Fruit fly (Drosophila melanogaster) whole organism, pupa: Measurements from ENCODE around the gene N.

Experiments
- CG10348 ChIP-seq: fragments of 200-800 bp; sonication (Bioruptor generic); IDR thresholded peaks from 2 replicates; pipeline ENCODE4 v1.3.6; 2022; ENCODE audit warnings: missing biosample characterization, missing genetic modification characterization
- CG12605 ChIP-seq: fragments of 200-800 bp; sonication (Bioruptor generic); IDR thresholded peaks from 2 replicates; pipeline ENCODE4 v1.3.6; 2022; ENCODE audit warnings: missing biosample characterization, missing genetic modification characterization
- CG13204 ChIP-seq: fragments of 200-800 bp; sonication (Bioruptor generic); optimal IDR thresholded peaks from 2 replicates; lab custom pipeline; 2018; ENCODE audit warnings: missing biosample characterization, mild to moderate bottlenecking, missing genetic modification characterization, moderate library complexity
- CG14655 ChIP-seq: fragments of 200-800 bp; sonication (Bioruptor generic); optimal IDR thresholded peaks from 3 replicates; lab custom pipeline; 2017; ENCODE audit warnings: mild to moderate bottlenecking, missing biosample characterization, missing genetic modification reagents, missing genetic modification characterization
- CG15710 ChIP-seq: fragments of 200-800 bp; sonication (Bioruptor generic); optimal IDR thresholded peaks from 2 replicates; lab custom pipeline; 2018; ENCODE audit warnings: missing biosample characterization, mild to moderate bottlenecking, missing genetic modification characterization, moderate library complexity
- CG17806 ChIP-seq: fragments of 200-800 bp; sonication (Bioruptor generic); optimal IDR thresholded peaks from 2 replicates; lab custom pipeline; 2018; ENCODE audit warnings: missing biosample characterization, mild to moderate bottlenecking, missing genetic modification characterization, moderate library complexity
- CG32121 ChIP-seq: fragments of 200-800 bp; sonication (Bioruptor generic); IDR thresholded peaks from 2 replicates; pipeline ENCODE4 v1.3.6; 2022; ENCODE audit warnings: missing biosample characterization, missing genetic modification characterization
- CG34367 ChIP-seq: fragments of 200-800 bp; sonication (Bioruptor generic); optimal IDR thresholded peaks from 2 replicates; lab custom pipeline; 2018; ENCODE audit warnings: missing biosample characterization, mild to moderate bottlenecking, missing genetic modification characterization
- CG4496 ChIP-seq: fragments of 200-800 bp; sonication (Bioruptor generic); IDR thresholded peaks from 3 replicates; pipeline ENCODE4 v1.3.6; 2022; ENCODE audit warnings: missing biosample characterization, missing genetic modification characterization
- CG8159 ChIP-seq: fragments of 200-800 bp; sonication (Bioruptor generic); optimal IDR thresholded peaks from 3 replicates; lab custom pipeline; 2018; ENCODE audit warnings: missing biosample characterization, mild to moderate bottlenecking, missing genetic modification characterization, moderate library complexity
- CG8301 ChIP-seq: fragments of 200-800 bp; sonication (Bioruptor generic); optimal IDR thresholded peaks from 2 replicates; lab custom pipeline; 2018; ENCODE audit warnings: missing biosample characterization, mild to moderate bottlenecking, missing genetic modification characterization
- CG9948 ChIP-seq: fragments of 200-800 bp; sonication (Bioruptor generic); optimal IDR thresholded peaks from 2 replicates; lab custom pipeline; 2018; ENCODE audit warnings: missing biosample characterization, mild to moderate bottlenecking, missing genetic modification characterization, moderate library complexity
- D1 ChIP-seq: fragments of 200-800 bp; sonication (Bioruptor generic); optimal IDR thresholded peaks from 2 replicates; lab custom pipeline; 2018; ENCODE audit warnings: missing biosample characterization, mild to moderate bottlenecking, missing genetic modification characterization, moderate library complexity
- EcR ChIP-seq: fragments of 200-800 bp; sonication (Bioruptor generic); optimal IDR thresholded peaks from 3 replicates; lab custom pipeline; 2019; ENCODE audit warnings: missing biosample characterization, missing genetic modification characterization, mild to moderate bottlenecking, moderate library complexity, missing genetic modification reagents
- Ets98B ChIP-seq: fragments of 200-800 bp; sonication (Bioruptor generic); IDR thresholded peaks from 2 replicates; pipeline ENCODE4 v1.3.6; 2022; ENCODE audit warnings: missing biosample characterization, missing genetic modification characterization
- Pif1A ChIP-seq: fragments of 200-800 bp; sonication (Bioruptor generic); optimal IDR thresholded peaks from 3 replicates; lab custom pipeline; 2016; ENCODE audit warnings: missing biosample characterization, missing genetic modification characterization
- Pif1B ChIP-seq: fragments of 200-800 bp; sonication (Bioruptor generic); optimal IDR thresholded peaks from 3 replicates; lab custom pipeline; 2016; ENCODE audit warnings: missing biosample characterization, missing genetic modification characterization
- Snoo ChIP-seq: fragments of 200-800 bp; sonication (Bioruptor generic); optimal IDR thresholded peaks from 3 replicates; lab custom pipeline; 2017; ENCODE audit warnings: missing biosample characterization, mild to moderate bottlenecking, missing genetic modification characterization, inconsistent platforms
- fd96Ca ChIP-seq: fragments of 200-800 bp; sonication (Bioruptor generic); IDR thresholded peaks from 3 replicates; pipeline ENCODE4 v1.3.6; 2022; ENCODE audit warnings: missing biosample characterization, missing genetic modification characterization
- gl ChIP-seq: fragments of 200-800 bp; sonication (Bioruptor generic); optimal IDR thresholded peaks from 2 replicates; lab custom pipeline; 2018; ENCODE audit warnings: missing biosample characterization, mild to moderate bottlenecking, missing genetic modification characterization
- rn ChIP-seq: fragments of 200-800 bp; sonication (Bioruptor generic); IDR thresholded peaks from 2 replicates; pipeline ENCODE4 v1.3.6; 2022; ENCODE audit warnings: missing biosample characterization, missing genetic modification characterization

The N gene

DNA sequence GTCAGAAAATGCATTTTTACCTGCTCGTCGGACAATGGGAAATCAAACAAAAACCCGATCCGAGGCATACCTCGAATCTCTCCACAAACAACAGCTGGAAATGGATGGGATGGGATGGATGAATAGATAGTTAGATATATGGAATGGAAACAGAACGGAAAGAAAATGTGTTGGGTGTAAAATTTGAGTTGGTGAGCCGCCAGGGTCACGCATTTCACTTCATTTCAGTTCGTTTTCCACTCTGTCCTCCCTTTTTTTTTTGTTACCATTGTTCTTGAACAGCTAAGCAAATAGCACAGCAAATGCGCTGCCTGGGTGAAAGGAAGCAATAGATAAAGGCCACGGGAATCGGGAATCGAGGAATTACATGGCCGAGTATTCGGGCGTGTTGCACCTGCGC lies 17.6 kb downstream of the N start:
- TF ChIP-seq rn (GFP tag; lab: Robert Waterston, UW) (no peak), Ets98B (GFP tag; lab: Robert Waterston, UW) (no peak)
- TF ChIP-seq, all 21 proteins: peak for 0

DNA sequence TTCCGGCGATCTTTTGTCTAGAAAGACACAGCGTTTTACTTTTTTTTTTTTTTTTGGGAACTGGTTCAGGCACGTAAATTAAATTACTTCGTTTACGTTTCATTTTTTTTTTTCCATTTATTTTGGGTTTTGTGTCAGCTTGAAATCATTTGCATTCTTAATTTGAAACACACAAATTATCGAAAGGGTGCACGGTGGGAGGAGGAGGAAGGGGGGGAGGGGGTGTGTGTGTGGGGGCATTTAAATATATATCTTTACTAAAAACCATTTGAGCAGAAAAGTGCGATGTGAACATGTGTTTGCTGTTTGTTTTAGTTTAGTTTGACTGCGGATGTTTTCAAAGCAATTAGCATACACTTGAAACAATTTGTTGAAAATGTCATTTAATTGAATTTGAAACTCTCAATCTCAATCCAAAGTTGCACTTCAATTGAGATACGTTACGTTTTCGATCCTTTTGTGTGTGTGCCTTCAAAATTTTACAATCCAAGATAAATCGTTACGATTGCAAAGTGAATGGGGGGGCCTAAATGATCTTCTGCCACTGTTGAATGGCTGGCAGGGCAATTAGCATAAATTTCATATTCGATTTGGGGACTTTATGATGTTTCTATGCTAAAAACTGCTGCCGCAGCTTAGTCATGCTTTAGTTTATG lies 22.5 kb downstream of the N start:
- TF ChIP-seq CG4496 (GFP tag; lab: Robert Waterston, UW), result no peak
- TF ChIP-seq gl (tag; lab: Kevin White, UChicago), result no peak
- no peak for TF ChIP-seq CG32121
- no peak for TF ChIP-seq CG17806
- no peak for TF ChIP-seq Pif1A (GFP tag; lab: Kevin White, UChicago)
- no peak for TF ChIP-seq rn (GFP tag; lab: Robert Waterston, UW)
- no peak for TF ChIP-seq CG14655 (GFP tag; lab: Kevin White, UChicago)
- no peak for TF ChIP-seq Snoo (tag; lab: Kevin White, UChicago)
- TF ChIP-seq CG10348, result no peak
- no peak for TF ChIP-seq CG15710 (tag; lab: Kevin White, UChicago)
- TF ChIP-seq CG8301 (tag; lab: Kevin White, UChicago), result no peak
- no peak for TF ChIP-seq CG9948 (tag; lab: Kevin White, UChicago)
- no peak for TF ChIP-seq CG13204 (GFP tag; lab: Kevin White, UChicago)
- no peak for TF ChIP-seq Ets98B (GFP tag; lab: Robert Waterston, UW)
- no peak for TF ChIP-seq CG8159 (tag; lab: Kevin White, UChicago)
- TF ChIP-seq, all 21 proteins: peak for 0

DNA sequence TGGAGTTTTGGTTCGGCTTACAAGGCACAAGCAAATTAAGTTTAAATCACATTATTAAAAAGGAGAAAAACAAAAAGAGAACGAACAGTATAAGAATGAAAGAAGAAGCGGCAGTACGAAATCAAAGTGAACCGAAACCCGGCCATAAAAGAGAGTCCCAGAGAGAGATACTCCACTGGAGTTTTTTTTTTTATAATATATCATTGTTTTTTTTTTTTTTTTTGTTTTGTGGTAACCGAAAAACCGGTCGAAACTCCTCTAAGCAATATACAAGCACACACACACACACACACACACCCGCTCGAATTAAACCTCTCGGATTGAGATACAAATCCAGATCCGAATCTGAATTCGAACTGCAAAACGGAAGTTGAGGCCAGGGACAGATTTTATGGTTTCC lies 23.9 kb downstream of the N start:
- peak; percentile 1 for TF ChIP-seq gl (tag; lab: Kevin White, UChicago)
- TF ChIP-seq Snoo (tag; lab: Kevin White, UChicago), result no peak
- TF ChIP-seq CG34367 (tag; lab: Kevin White, UChicago), result peak; percentile 19
- TF ChIP-seq CG13204 (GFP tag; lab: Kevin White, UChicago), result peak; percentile 12
- 0 out of 3 replicates have a peak, but pooled peaks have one; percentile 34 for TF ChIP-seq CG4496 (GFP tag; lab: Robert Waterston, UW)
- no peak for TF ChIP-seq CG15710 (tag; lab: Kevin White, UChicago)
- peak; percentile 6 for TF ChIP-seq CG8159 (tag; lab: Kevin White, UChicago)
- peak; percentile 51; the same call in 1 of the 2 replicates for TF ChIP-seq CG12605
- peak; percentile 13 for TF ChIP-seq Pif1A (GFP tag; lab: Kevin White, UChicago)
- no peak for TF ChIP-seq D1 (tag; lab: Kevin White, UChicago)

DNA sequence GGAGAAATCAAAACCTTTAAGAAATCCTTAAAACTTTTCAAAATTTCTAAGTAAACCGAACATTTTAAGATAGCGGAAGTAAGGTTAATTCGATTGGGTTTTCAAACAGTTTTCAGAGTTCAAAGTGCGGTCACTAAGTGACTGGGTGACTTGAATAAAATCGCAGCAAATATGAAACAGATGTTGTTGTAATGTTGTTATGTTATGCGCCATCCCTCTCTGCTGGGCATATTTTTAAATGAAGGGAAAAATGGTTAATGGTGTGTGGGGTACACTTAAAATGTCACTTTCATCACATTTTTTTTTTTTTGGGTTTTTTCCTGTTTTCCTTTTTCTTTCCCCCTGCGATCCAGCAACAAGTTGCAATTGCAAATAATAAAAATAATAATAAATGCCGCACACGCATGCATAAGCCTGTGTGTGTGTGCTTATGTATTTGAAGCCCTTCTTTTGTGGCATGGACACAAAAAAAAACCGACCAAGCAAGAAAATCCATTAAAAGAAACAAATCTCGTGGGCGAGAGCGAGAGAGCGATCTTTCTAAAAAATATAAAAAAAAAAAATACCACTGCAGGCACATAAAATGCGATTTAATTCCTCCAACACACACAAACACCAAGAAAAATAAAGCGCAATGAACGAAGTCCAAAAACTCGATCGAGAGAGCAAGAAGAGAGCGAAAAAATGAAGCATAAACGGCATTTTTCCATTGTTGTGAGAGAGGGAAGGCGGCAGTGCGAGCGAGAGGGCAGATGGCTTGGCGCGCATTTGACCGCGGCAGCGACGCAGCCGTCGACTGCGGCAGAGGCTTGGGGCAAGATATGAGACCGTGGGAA lies 27.1 kb downstream of the N start:
- peak; percentile 45 for TF ChIP-seq CG17806
- peak; percentile 19 for TF ChIP-seq CG9948 (tag; lab: Kevin White, UChicago)
- TF ChIP-seq CG15710 (tag; lab: Kevin White, UChicago), result peak; percentile 11
- peak; percentile 16; the same call in 1 of the 3 replicates for TF ChIP-seq fd96Ca (GFP tag; lab: Robert Waterston, UW)
- TF ChIP-seq CG4496 (GFP tag; lab: Robert Waterston, UW), result peak; percentile 22; the same call in 1 of the 3 replicates
- no peak for TF ChIP-seq D1 (tag; lab: Kevin White, UChicago)
- peak; percentile 54 for TF ChIP-seq gl (tag; lab: Kevin White, UChicago)
- TF ChIP-seq CG32121, result no peak
- no peak for TF ChIP-seq Snoo (tag; lab: Kevin White, UChicago)
- no peak for TF ChIP-seq CG8159 (tag; lab: Kevin White, UChicago)
- no peak for TF ChIP-seq CG14655 (GFP tag; lab: Kevin White, UChicago)
- peak; percentile 70 for TF ChIP-seq EcR (GFP tag; lab: Kevin White, UChicago)
- peak; percentile 2 for TF ChIP-seq Pif1B
- TF ChIP-seq rn (GFP tag; lab: Robert Waterston, UW), result no peak
- no peak for TF ChIP-seq CG10348
- peak; percentile 40 for TF ChIP-seq CG34367 (tag; lab: Kevin White, UChicago)
- TF ChIP-seq Pif1A (GFP tag; lab: Kevin White, UChicago), result no peak
- TF ChIP-seq CG13204 (GFP tag; lab: Kevin White, UChicago), result peak; percentile 9
- no peak; the same call in 1 of the 2 replicates for TF ChIP-seq Ets98B (GFP tag; lab: Robert Waterston, UW)
- peak; percentile 65; the same call in 1 of the 2 replicates for TF ChIP-seq CG12605
- TF ChIP-seq CG8301 (tag; lab: Kevin White, UChicago), result no peak

DNA sequence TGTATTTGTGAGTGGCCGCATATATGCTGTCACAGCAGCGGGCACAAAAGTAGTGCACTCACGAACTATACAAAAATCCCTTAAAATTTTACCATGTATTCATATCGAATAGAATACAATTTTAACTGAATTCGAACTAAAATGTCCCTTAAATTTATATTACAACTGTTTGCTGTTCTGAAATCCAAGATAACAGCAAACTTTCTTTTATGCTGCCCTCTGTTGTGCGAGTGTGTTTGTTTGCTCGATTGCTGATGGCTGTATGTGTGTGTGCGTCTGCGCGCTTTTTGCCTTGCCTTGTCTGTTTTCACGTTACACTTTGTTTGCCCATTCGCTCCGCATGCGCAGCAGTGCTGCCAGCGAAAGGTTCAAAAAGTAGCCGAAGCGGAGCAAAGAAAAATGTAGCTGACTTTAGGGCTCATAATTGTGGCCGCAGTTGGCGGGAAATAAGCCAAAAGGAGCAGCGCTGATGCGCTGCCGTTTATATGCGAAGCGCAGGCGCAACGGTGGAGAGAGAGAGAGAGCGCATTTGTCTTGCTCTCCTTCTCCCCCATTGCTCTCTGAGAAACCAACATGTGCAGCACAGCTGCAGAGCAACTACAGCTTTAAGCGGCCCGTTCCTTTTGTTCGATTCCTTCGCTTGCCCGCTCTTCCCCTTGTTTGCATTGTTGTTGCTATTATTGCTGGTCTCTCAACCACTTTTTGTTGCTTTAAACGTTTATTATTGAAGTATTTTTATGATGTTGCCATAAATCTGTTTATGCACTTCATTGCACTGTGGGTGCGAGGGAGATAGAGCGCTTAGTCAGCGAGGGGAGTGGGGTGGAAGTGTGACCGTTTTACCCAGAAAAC lies 28.0 kb downstream of the N start:
- peak; percentile 93 for TF ChIP-seq Ets98B (GFP tag; lab: Robert Waterston, UW)
- TF ChIP-seq CG4496 (GFP tag; lab: Robert Waterston, UW), result peak; percentile 94
- peak; percentile 91 for TF ChIP-seq CG34367 (tag; lab: Kevin White, UChicago)
- TF ChIP-seq Pif1B, result peak; percentile 89
- TF ChIP-seq CG15710 (tag; lab: Kevin White, UChicago), result peak; percentile 90
- TF ChIP-seq CG17806, result peak; percentile 89
- peak; percentile 89 for TF ChIP-seq Snoo (tag; lab: Kevin White, UChicago)
- TF ChIP-seq CG9948 (tag; lab: Kevin White, UChicago), result peak; percentile 90
- TF ChIP-seq Pif1A (GFP tag; lab: Kevin White, UChicago), result peak; percentile 89
- TF ChIP-seq fd96Ca (GFP tag; lab: Robert Waterston, UW), result peak; percentile 89
- peak; percentile 93 for TF ChIP-seq CG8301 (tag; lab: Kevin White, UChicago)
- peak; percentile 50; the same call in 1 of the 2 replicates for TF ChIP-seq CG12605
- peak; percentile 54 for TF ChIP-seq D1 (tag; lab: Kevin White, UChicago)
- TF ChIP-seq rn (GFP tag; lab: Robert Waterston, UW), result peak; percentile 84
- TF ChIP-seq EcR (GFP tag; lab: Kevin White, UChicago), result no peak
- peak; percentile 18 for TF ChIP-seq CG13204 (GFP tag; lab: Kevin White, UChicago)
- TF ChIP-seq CG32121, result peak; percentile 93
- TF ChIP-seq CG8159 (tag; lab: Kevin White, UChicago), result peak; percentile 93
- peak; percentile 68 for TF ChIP-seq gl (tag; lab: Kevin White, UChicago)
- peak; percentile 61 for TF ChIP-seq CG10348
- TF ChIP-seq CG14655 (GFP tag; lab: Kevin White, UChicago), result peak; percentile 92
